Worm (Caenorhabditis elegans) whole organism, L4/young adult: ENCODE data around the gene dhc-3.

Experiments used
- dao-5 ChIP-seq: sonication (generic microtip); optimal IDR thresholded peaks from 2 replicates; lab custom pipeline; 2016; ENCODE audit warnings: missing genotype, missing genetic modification characterization, moderate library complexity, missing compliant biosample characterization
- him-1 ChIP-seq: sonication (generic microtip); optimal IDR thresholded peaks from 2 replicates; lab custom pipeline; 2016; ENCODE audit warnings: missing genotype, missing genetic modification reagents, missing genetic modification characterization, missing compliant biosample characterization

DNA sequence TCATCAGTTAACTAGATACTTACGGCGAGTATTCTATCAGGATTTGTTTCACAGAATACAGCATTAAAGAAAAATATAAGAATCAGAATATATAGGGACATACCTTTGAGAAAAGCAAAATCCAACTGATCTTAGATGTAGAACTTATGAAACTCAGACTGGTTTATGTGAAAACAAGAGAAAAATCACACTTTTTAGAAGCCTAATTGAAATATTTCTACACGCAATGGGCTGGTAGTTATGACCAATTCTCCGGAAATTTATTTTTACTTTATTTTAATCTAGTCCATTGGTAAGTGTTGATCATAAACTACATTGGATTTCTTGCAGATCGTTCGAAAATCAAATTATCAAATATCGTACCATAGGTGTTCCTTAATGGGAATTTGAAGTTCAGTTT, 45.4 kb downstream of the dhc-3 start, which contains the start of gene T09E8.4:
- TF ChIP-seq dao-5 = no peak
- no peak for TF ChIP-seq him-1
